Fruit fly (Drosophila melanogaster) whole organism, embryonic: Measurements from ENCODE around the gene Cyp4d14.

Experiments used
- Atf6 ChIP-seq: fragments of 200-800 bp; sonication (Bioruptor generic); IDR thresholded peaks from 2 replicates; pipeline ENCODE4 v1.3.6; 2022; ENCODE audit warnings: missing biosample characterization, missing genetic modification characterization
- CG10209 ChIP-seq: fragments of 200-800 bp; sonication (Bioruptor generic); optimal IDR thresholded peaks from 3 replicates; lab custom pipeline; 2017; ENCODE audit warnings: missing biosample characterization, mild to moderate bottlenecking, missing genetic modification characterization, missing genetic modification reagents
- CG11560 ChIP-seq: fragments of 200-800 bp; sonication (Bioruptor generic); IDR thresholded peaks from 3 replicates; pipeline ENCODE4 v1.3.6; 2022; ENCODE audit warnings: missing biosample characterization, missing genetic modification characterization
- CG12236 ChIP-seq: fragments of 200-800 bp; sonication (Bioruptor generic); optimal IDR thresholded peaks from 2 replicates; lab custom pipeline; 2016; ENCODE audit warnings: missing biosample characterization, missing genetic modification characterization
- CG12769 ChIP-seq: fragments of 200-800 bp; sonication (Bioruptor generic); optimal IDR thresholded peaks from 2 replicates; lab custom pipeline; 2019; ENCODE audit warnings: missing biosample characterization, mild to moderate bottlenecking, missing genetic modification characterization, moderate library complexity
- CG13424 ChIP-seq: fragments of 200-800 bp; sonication (Bioruptor generic); optimal IDR thresholded peaks from 2 replicates; lab custom pipeline; 2019; ENCODE audit warnings: missing biosample characterization, mild to moderate bottlenecking, missing genetic modification characterization, moderate library complexity
- CG14014 ChIP-seq: fragments of 200-800 bp; sonication (Bioruptor generic); IDR thresholded peaks from 2 replicates; pipeline ENCODE4 v1.3.6; 2022; ENCODE audit warnings: missing biosample characterization, missing genetic modification characterization
- CG1603 ChIP-seq: fragments of 200-800 bp; sonication (Bioruptor generic); optimal IDR thresholded peaks from 2 replicates; lab custom pipeline; 2019; ENCODE audit warnings: missing biosample characterization, mild to moderate bottlenecking, missing genetic modification characterization, moderate library complexity
- CG17568 ChIP-seq: fragments of 200-800 bp; sonication (Bioruptor generic); optimal IDR thresholded peaks from 2 replicates; lab custom pipeline; 2018; ENCODE audit warnings: missing biosample characterization, mild to moderate bottlenecking, missing genetic modification characterization, moderate library complexity
- CG18011 ChIP-seq: fragments of 200-800 bp; sonication (Bioruptor generic); optimal IDR thresholded peaks from 2 replicates; lab custom pipeline; 2017; ENCODE audit warnings: missing biosample characterization, missing genetic modification characterization, mild to moderate bottlenecking, moderate library complexity, missing genotype
- CG3726 ChIP-seq: fragments of 200-800 bp; sonication (Bioruptor generic); IDR thresholded peaks from 3 replicates; pipeline ENCODE4, ENCODE4 v1.3.6; 2022; ENCODE audit warnings: missing biosample characterization, missing genetic modification characterization
- CG6272 ChIP-seq: fragments of 200-800 bp; sonication (Bioruptor generic); IDR thresholded peaks from 2 replicates; pipeline ENCODE4 v1.3.6; 2022; ENCODE audit warnings: missing biosample characterization, missing genetic modification characterization
- CG7839 ChIP-seq: fragments of 200-800 bp; sonication (Bioruptor generic); optimal IDR thresholded peaks from 3 replicates; lab custom pipeline; 2018; ENCODE audit warnings: missing biosample characterization, mild to moderate bottlenecking, missing genetic modification characterization, moderate library complexity
- CG8089 ChIP-seq: fragments of 200-800 bp; sonication (Bioruptor generic); optimal IDR thresholded peaks from 3 replicates; lab custom pipeline; 2016; ENCODE audit warnings: missing biosample characterization, missing genetic modification characterization
- CoRest ChIP-seq: fragments of 200-800 bp; sonication (Bioruptor generic); optimal IDR thresholded peaks from 3 replicates; lab custom pipeline; 2018; ENCODE audit warnings: missing biosample characterization, mild to moderate bottlenecking, missing genetic modification characterization, moderate library complexity
- D19B ChIP-seq: fragments of 200-800 bp; sonication (Bioruptor generic); optimal IDR thresholded peaks from 2 replicates; lab custom pipeline; 2017; ENCODE audit warnings: missing biosample characterization, mild to moderate bottlenecking, missing genetic modification characterization
- Dref ChIP-seq: fragments of 200-800 bp; sonication (Bioruptor generic); IDR thresholded peaks from 2 replicates; pipeline ENCODE4 v1.3.6; 2022; ENCODE audit warnings: missing biosample characterization, missing genetic modification characterization
- E2f2 ChIP-seq: fragments of 200-800 bp; sonication (Bioruptor generic); IDR thresholded peaks from 2 replicates; pipeline ENCODE4 v1.3.6; 2022; ENCODE audit warnings: missing biosample characterization, missing genetic modification characterization
- Gug ChIP-seq: fragments of 200-800 bp; sonication (Bioruptor generic); IDR thresholded peaks from 4 replicates; pipeline ENCODE4 v1.3.6; 2022; ENCODE audit warnings: missing biosample characterization, missing genetic modification characterization
- H2.0 ChIP-seq: fragments of 200-800 bp; sonication (Bioruptor generic); IDR thresholded peaks from 2 replicates; pipeline ENCODE4 v1.3.6; 2022; ENCODE audit warnings: missing biosample characterization, missing genetic modification characterization
- MBD-R2 ChIP-seq: fragments of 200-800 bp; sonication (Bioruptor generic); IDR thresholded peaks from 2 replicates; pipeline ENCODE4 v1.3.6; 2022; ENCODE audit warnings: missing biosample characterization, missing genetic modification characterization
- Med ChIP-seq: fragments of 200-800 bp; sonication (Bioruptor generic); peaks from one replicate; lab custom pipeline; 2016; ENCODE audit warnings: missing biosample characterization, missing genetic modification characterization, mild to moderate bottlenecking, inconsistent platforms, moderate library complexity
- NfI ChIP-seq: fragments of 200-800 bp; sonication (Bioruptor generic); optimal IDR thresholded peaks from 3 replicates; lab custom pipeline; 2018; ENCODE audit warnings: missing biosample characterization, mild to moderate bottlenecking, missing genetic modification characterization, moderate library complexity
- Sox102F ChIP-seq: fragments of 200-800 bp; sonication (Bioruptor generic); optimal IDR thresholded peaks from 2 replicates; lab custom pipeline; 2018; ENCODE audit warnings: missing biosample characterization, mild to moderate bottlenecking, missing genetic modification characterization, moderate library complexity
- TFAM ChIP-seq: fragments of 200-800 bp; sonication (Bioruptor generic); optimal IDR thresholded peaks from 2 replicates; lab custom pipeline; 2017; ENCODE audit warnings: missing biosample characterization, missing genetic modification characterization, inconsistent platforms
- Xbp1 ChIP-seq: fragments of 200-800 bp; sonication (Bioruptor generic); optimal IDR thresholded peaks from 3 replicates; lab custom pipeline; 2016; ENCODE audit warnings: missing biosample characterization, mild to moderate bottlenecking, missing genetic modification characterization
- ac ChIP-seq: fragments of 200-800 bp; sonication (Bioruptor generic); optimal IDR thresholded peaks from 3 replicates; lab custom pipeline; 2017; ENCODE audit warnings: missing biosample characterization, mild to moderate bottlenecking, missing genetic modification characterization
- bcd ChIP-seq: fragments of 200-800 bp; sonication (Bioruptor generic); optimal IDR thresholded peaks from 2 replicates; lab custom pipeline; 2017; ENCODE audit warnings: missing biosample characterization, mild to moderate bottlenecking, missing genetic modification characterization
- gce ChIP-seq: fragments of 200-800 bp; sonication (Bioruptor generic); IDR thresholded peaks from 3 replicates; pipeline ENCODE4 v1.3.6; 2022; ENCODE audit warnings: missing biosample characterization, missing genetic modification characterization
- grau ChIP-seq: fragments of 200-800 bp; optimal IDR thresholded peaks from 3 replicates; lab custom pipeline; 2019; ENCODE audit warnings: missing biosample characterization, mild to moderate bottlenecking, missing genetic modification characterization, moderate library complexity
- hkb ChIP-seq, 2 experiments: fragments of 200-800 bp in 1 of 2; fragments of >200 bp in 1 of 2; sonication (Bioruptor generic) in 1 of 2; IDR thresholded peaks in 1 of 2; optimal IDR thresholded peaks in 1 of 2; 2 replicates each; pipeline versions ENCODE4 v1.3.6 to Lab custom; 2017 to 2022; ENCODE audit warnings: missing biosample characterization in 1 of 2, missing genetic modification characterization in 1 of 2
- mam ChIP-seq: fragments of 200-800 bp; sonication (Bioruptor generic); optimal IDR thresholded peaks from 3 replicates; lab custom pipeline; 2016; ENCODE audit warnings: missing biosample characterization, missing genetic modification characterization
- pan ChIP-seq, 4 experiments: fragments of >200 bp in 3 of 4; fragments of 200-800 bp in 1 of 4; sonication (Bioruptor generic) in 1 of 4; optimal IDR thresholded peaks in 3 of 4; IDR thresholded peaks in 1 of 4; 2 replicates each; pipeline versions ENCODE4 v1.3.6 to Lab custom; 2017 to 2022; ENCODE audit warnings: missing biosample characterization in 2 of 4, missing genetic modification characterization in 2 of 4, mixed read lengths in 1 of 4
- prd ChIP-seq, 3 experiments: fragments of >200 bp in 2 of 3; fragments of 200-800 bp in 1 of 3; sonication (Bioruptor generic) in 1 of 3; optimal IDR thresholded peaks in 2 of 3; IDR thresholded peaks in 1 of 3; 2 replicates in 2 of 3; 3 replicates in 1 of 3; pipeline versions ENCODE4 v1.3.6 to Lab custom; 2017 to 2022; ENCODE audit warnings: missing biosample characterization in 1 of 3, missing genetic modification characterization in 1 of 3
- pros ChIP-seq: fragments of 200-800 bp; sonication (Bioruptor generic); optimal IDR thresholded peaks from 3 replicates; lab custom pipeline; 2019; ENCODE audit warnings: missing biosample characterization, mild to moderate bottlenecking, missing genetic modification characterization, moderate library complexity
- sim ChIP-seq: fragments of 200-800 bp; sonication (Bioruptor generic); IDR thresholded peaks from 2 replicates; pipeline ENCODE4 v1.3.6; 2022; ENCODE audit warnings: missing biosample characterization, missing genetic modification characterization
- ssp ChIP-seq: fragments of 200-800 bp; sonication (Bioruptor generic); IDR thresholded peaks from 2 replicates; pipeline ENCODE4 v1.3.6; 2022; ENCODE audit warnings: missing biosample characterization, missing genetic modification characterization
- trem ChIP-seq: fragments of 200-800 bp; optimal IDR thresholded peaks from 3 replicates; lab custom pipeline; 2019; ENCODE audit warnings: missing biosample characterization, mild to moderate bottlenecking, missing genetic modification characterization, moderate library complexity
- trh ChIP-seq: fragments of 200-800 bp; sonication (Bioruptor generic); optimal IDR thresholded peaks from 2 replicates; lab custom pipeline; 2016; ENCODE audit warnings: missing biosample characterization, missing genetic modification characterization
- usp ChIP-seq: fragments of >200 bp; optimal IDR thresholded peaks from 2 replicates; lab custom pipeline; 2017; ENCODE audit warnings: missing biosample characterization, missing genetic modification characterization
- vvl ChIP-seq: fragments of 200-800 bp; sonication (Bioruptor generic); IDR thresholded peaks from 2 replicates; pipeline ENCODE4 v1.3.6; 2022; ENCODE audit warnings: missing biosample characterization, missing genetic modification characterization

Gene Cyp4d14

DNA sequence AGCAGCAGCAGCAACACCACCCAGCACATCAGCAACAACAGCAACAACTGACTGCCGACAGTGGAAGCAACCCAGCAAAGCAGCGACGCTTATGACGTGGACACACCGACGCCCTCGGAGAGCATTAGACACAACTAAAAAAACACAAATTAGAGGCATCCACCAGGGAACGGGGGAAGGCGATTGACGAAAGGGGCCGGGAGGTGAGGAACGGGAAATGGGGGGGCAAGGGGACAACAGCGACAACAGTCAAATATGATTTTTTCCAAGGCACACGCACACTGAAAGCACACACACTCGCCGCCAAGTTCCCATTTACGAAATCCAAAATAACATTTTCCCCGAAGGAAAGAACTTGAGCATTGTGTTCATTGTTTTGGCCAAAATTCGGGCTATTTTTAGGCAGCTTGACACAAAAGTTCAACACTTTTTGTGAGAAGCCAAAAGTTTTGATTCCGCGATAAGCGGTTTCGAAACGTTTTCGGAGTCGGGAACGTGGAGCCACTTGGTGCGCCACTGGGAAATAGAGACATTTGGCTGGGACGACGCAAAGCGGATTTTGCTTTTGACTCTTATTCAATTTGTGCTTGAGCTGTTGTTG, 33.6 kb upstream of the Cyp4d14 start (continued):
- TF ChIP-seq CG3726 (GFP tag; lab: Robert Waterston, UW): no peak
- peak; percentile 31 for TF ChIP-seq CG13424
- no peak for TF ChIP-seq hkb (optimal IDR thresholded peaks at IDR 0.05; lab: Kevin White, UChicago)
- peak; percentile 47; the same call in 1 of the 2 replicates for TF ChIP-seq hkb (GFP tag; IDR thresholded peaks at IDR 0.05; lab: Robert Waterston, UW)
- TF ChIP-seq mam (GFP tag; lab: Kevin White, UChicago): peak; percentile 17
- TF ChIP-seq CG14014 (GFP tag; lab: Robert Waterston, UW): 0 out of 2 replicates have a peak, but pooled peaks have one; percentile 13
- no peak for TF ChIP-seq CG12236 (GFP tag; lab: Kevin White, UChicago)
- peak; percentile 19 for TF ChIP-seq CoRest (tag; lab: Kevin White, UChicago)
- TF ChIP-seq CG12769 (tag; lab: Kevin White, UChicago): peak; percentile 81
- no peak for TF ChIP-seq pan (optimal IDR thresholded peaks at IDR 0.05; lab: Kevin White, UChicago)
- peak in 1 of 2 experiments; percentile 11 for TF ChIP-seq pan (GFP tag; optimal IDR thresholded peaks at IDR 0.05 in 1 of 2, IDR thresholded peaks at IDR 0.05 in 1 of 2)
- peak; percentile 18 for TF ChIP-seq CG1603 (tag; lab: Kevin White, UChicago)
- no peak for TF ChIP-seq TFAM (GFP tag; lab: Kevin White, UChicago)
- TF ChIP-seq grau (tag; lab: Kevin White, UChicago): peak; percentile 16
- peak; percentile 8 for TF ChIP-seq D19B (GFP tag; lab: Kevin White, UChicago)
- no peak for TF ChIP-seq Atf6
- peak; percentile 31; the same call in 2 of the 4 replicates for TF ChIP-seq Gug
- TF ChIP-seq Sox102F (GFP tag; lab: Kevin White, UChicago): peak; percentile 35
- peak; percentile 23; the same call in 1 of the 3 replicates for TF ChIP-seq CG11560 (tag; lab: Robert Waterston, UW)
- TF ChIP-seq vvl (GFP tag; lab: Robert Waterston, UW): 0 out of 2 replicates have a peak, but pooled peaks have one; percentile 25
- peak; percentile 35; the same call in 1 of the 2 replicates for TF ChIP-seq ssp (GFP tag; lab: Robert Waterston, UW)
- TF ChIP-seq CG7839 (tag; lab: Kevin White, UChicago): peak; percentile 49
- TF ChIP-seq Dref (GFP tag; lab: Robert Waterston, UW): no peak
- no peak for TF ChIP-seq MBD-R2 (GFP tag; lab: Robert Waterston, UW)
- no peak for TF ChIP-seq gce
- TF ChIP-seq pros (GFP tag; lab: Kevin White, UChicago): no peak
- peak; percentile 19 for TF ChIP-seq NfI (GFP tag; lab: Kevin White, UChicago)
- no peak for TF ChIP-seq prd (optimal IDR thresholded peaks at IDR 0.05; lab: Kevin White, UChicago)
- peak; percentile 43; the same call in 1 of the 3 replicates for TF ChIP-seq prd (GFP tag; IDR thresholded peaks at IDR 0.05; lab: Robert Waterston, UW)
- TF ChIP-seq bcd: peak; percentile 13
- TF ChIP-seq Med (GFP tag; lab: Kevin White, UChicago): peak; percentile 74
- no peak for TF ChIP-seq CG18011 (GFP tag; lab: Kevin White, UChicago)
- no peak for TF ChIP-seq trh (GFP tag; lab: Kevin White, UChicago)

DNA sequence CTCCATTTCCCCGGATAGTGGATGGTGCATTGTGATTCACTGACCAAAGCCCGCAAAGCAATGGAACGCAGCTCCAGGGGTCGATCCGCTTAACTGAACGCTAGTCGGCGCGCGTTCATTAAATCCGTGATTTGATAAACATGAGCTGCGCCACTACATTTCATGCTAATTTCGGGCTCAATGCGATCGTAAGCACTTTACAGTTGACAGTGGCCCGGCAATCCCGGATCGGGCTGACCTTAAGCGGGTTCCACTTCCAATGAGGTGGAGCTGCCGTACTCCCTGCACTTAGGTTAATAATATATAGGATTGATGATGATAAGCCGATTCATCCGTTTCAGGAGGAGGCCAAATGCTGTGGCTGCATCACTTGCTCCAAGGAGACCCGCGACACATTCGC, 28.7 kb upstream of the Cyp4d14 start, which contains the start of gene FarO:
FarO (minus strand) TSS at position 101 of the 400 bp plus-strand sequence.
- TF ChIP-seq CG10209 (no peak), CG6272 (GFP tag; lab: Robert Waterston, UW) (no peak), ac (GFP tag; lab: Kevin White, UChicago) (no peak), CG8089 (GFP tag; lab: Kevin White, UChicago) (no peak), Xbp1 (no peak), trem (no peak), usp (GFP tag; lab: Kevin White, UChicago) (no peak), E2f2 (GFP tag; lab: Robert Waterston, UW) (no peak), sim (GFP tag; lab: Robert Waterston, UW) (no peak), CG17568 (GFP tag; lab: Kevin White, UChicago) (no peak), H2.0 (GFP tag; lab: Robert Waterston, UW) (no peak), ssp (GFP tag; lab: Robert Waterston, UW) (no peak)
